Fruit fly (Drosophila melanogaster): Measurements from ENCODE around the gene CG12011.

dm6 chr3L:1739522-1740128 is 45.2 kb downstream of the CG12011 start:
- TF ChIP-seq Asciz (GFP tag; optimal IDR thresholded peaks at IDR 0.05) (no peak), CG7556 (GFP tag; optimal IDR thresholded peaks at IDR 0.05) (no peak)
